Worm (Caenorhabditis elegans) whole organism, L3 larva: Measurements from ENCODE around the gene gar-1.

ENCODE experiments used
- ZK546.5 ChIP-seq: sonication (generic microtip); optimal IDR thresholded peaks from 2 replicates; lab custom pipeline; 2017; ENCODE audit warnings: missing biosample characterization, missing genetic modification characterization
- aly-2 ChIP-seq: fragments of 150-350 bp; optimal IDR thresholded peaks from 2 replicates; lab custom pipeline; 2014; ENCODE audit warnings: missing biosample characterization, missing genetic modification characterization
- ceh-16 ChIP-seq: sonication (generic microtip); optimal IDR thresholded peaks from 2 replicates; lab custom pipeline; 2017; ENCODE audit warnings: missing biosample characterization, missing genetic modification characterization
- ceh-28 ChIP-seq: fragments of 150-350 bp; optimal IDR thresholded peaks from 2 replicates; lab custom pipeline; 2014; ENCODE audit warnings: missing biosample characterization, missing genetic modification reagents, missing genetic modification characterization
- ceh-82 ChIP-seq: fragments of 150-350 bp; optimal IDR thresholded peaks from 2 replicates; lab custom pipeline; 2014; ENCODE audit warnings: missing biosample characterization, missing genetic modification characterization
- ceh-9 ChIP-seq: sonication (generic microtip); optimal IDR thresholded peaks from 2 replicates; lab custom pipeline; 2018; ENCODE audit warnings: missing biosample characterization, missing genetic modification characterization
- daf-12 ChIP-seq: fragments of 150-350 bp; optimal IDR thresholded peaks from 2 replicates; lab custom pipeline; 2014; ENCODE audit warnings: missing biosample characterization, missing genetic modification reagents, missing genetic modification characterization
- egl-27 ChIP-seq: sonication (generic microtip); optimal IDR thresholded peaks from 4 replicates; lab custom pipeline; 2017; ENCODE audit warnings: missing biosample characterization, missing genetic modification reagents, missing genetic modification characterization
- egl-5 ChIP-seq: fragments of 150-350 bp; optimal IDR thresholded peaks from 2 replicates; lab custom pipeline; 2017; ENCODE audit warnings: missing biosample characterization, missing genetic modification reagents, missing genetic modification characterization, inconsistent platforms
- elt-1 ChIP-seq: fragments of 150-350 bp; optimal IDR thresholded peaks from 2 replicates; lab custom pipeline; 2014; ENCODE audit warnings: missing biosample characterization, missing genetic modification characterization
- elt-2 ChIP-seq: sonication (generic microtip); optimal IDR thresholded peaks from 2 replicates; lab custom pipeline; 2016; ENCODE audit warnings: missing genetic modification reagents, mild to moderate bottlenecking, missing genetic modification characterization, missing compliant biosample characterization
- elt-3 ChIP-seq, 3 experiments: fragments of 150-350 bp in 1 of 3; sonication (generic microtip) in 2 of 3; optimal IDR thresholded peaks; 2 replicates in 2 of 3; 4 replicates in 1 of 3; lab custom pipeline; 2014 to 2017; ENCODE audit warnings: missing biosample characterization in 3 of 3, missing genetic modification characterization in 3 of 3
- eor-1 ChIP-seq, 2 experiments: fragments of 150-350 bp; optimal IDR thresholded peaks; 2 replicates each; lab custom pipeline; 2014 to 2018; ENCODE audit warnings: missing biosample characterization in 2 of 2, missing genetic modification characterization in 2 of 2
- fkh-2 ChIP-seq: fragments of 150-350 bp; optimal IDR thresholded peaks from 2 replicates; lab custom pipeline; 2014; ENCODE audit warnings: missing biosample characterization, missing genetic modification reagents, missing genetic modification characterization
- hmg-11 ChIP-seq: sonication (generic microtip); optimal IDR thresholded peaks from 2 replicates; lab custom pipeline; 2016; ENCODE audit warnings: missing genetic modification characterization, missing compliant biosample characterization
- jun-1 ChIP-seq: fragments of 150-350 bp; optimal IDR thresholded peaks from 2 replicates; lab custom pipeline; 2014; ENCODE audit warnings: missing biosample characterization, missing genetic modification reagents, missing genetic modification characterization
- lin-15B ChIP-seq: fragments of 150-350 bp; optimal IDR thresholded peaks from 2 replicates; lab custom pipeline; 2014; ENCODE audit warnings: missing biosample characterization, missing genetic modification characterization
- lsy-12 ChIP-seq: sonication (generic microtip); optimal IDR thresholded peaks from 2 replicates; lab custom pipeline; 2016; ENCODE audit warnings: mild to moderate bottlenecking, missing genetic modification characterization, missing compliant biosample characterization
- mdl-1 ChIP-seq: fragments of 150-350 bp; optimal IDR thresholded peaks from 2 replicates; lab custom pipeline; 2014; ENCODE audit warnings: missing biosample characterization, missing genetic modification characterization
- mml-1 ChIP-seq: fragments of 150-350 bp; sonication (generic microtip); optimal IDR thresholded peaks from 3 replicates; lab custom pipeline; 2014; ENCODE audit warnings: missing biosample characterization, missing genetic modification characterization
- nfya-1 ChIP-seq: sonication (generic microtip); optimal IDR thresholded peaks from 2 replicates; lab custom pipeline; 2017; ENCODE audit warnings: missing genetic modification characterization, mild to moderate bottlenecking, missing compliant biosample characterization, antibody characterized with exemption, moderate library complexity; ENCODE audit not compliant: insufficient read depth
- nhr-11 ChIP-seq: fragments of 150-350 bp; optimal IDR thresholded peaks from 2 replicates; lab custom pipeline; 2014; ENCODE audit warnings: missing biosample characterization, missing genetic modification characterization
- nhr-12 ChIP-seq: fragments of 150-350 bp; optimal IDR thresholded peaks from 2 replicates; lab custom pipeline; 2014; ENCODE audit warnings: missing biosample characterization, missing genetic modification characterization
- nhr-23 ChIP-seq: fragments of 150-350 bp; optimal IDR thresholded peaks from 2 replicates; lab custom pipeline; 2014; ENCODE audit warnings: missing biosample characterization, missing genetic modification reagents, missing genetic modification characterization
- nhr-237 ChIP-seq: fragments of 150-350 bp; optimal IDR thresholded peaks from 2 replicates; lab custom pipeline; 2014; ENCODE audit warnings: missing biosample characterization, missing genetic modification characterization
- nhr-25 ChIP-seq: sonication (generic microtip); optimal IDR thresholded peaks from 2 replicates; lab custom pipeline; 2017; ENCODE audit warnings: missing biosample characterization, missing genetic modification characterization
- nhr-28 ChIP-seq: fragments of 150-350 bp; optimal IDR thresholded peaks from 2 replicates; lab custom pipeline; 2014; ENCODE audit warnings: missing biosample characterization, missing genetic modification characterization
- nhr-43 ChIP-seq: sonication (generic microtip); optimal IDR thresholded peaks from 2 replicates; lab custom pipeline; 2016; ENCODE audit warnings: mild to moderate bottlenecking, missing genetic modification characterization, missing compliant biosample characterization; ENCODE audit not compliant: poor library complexity, severe bottlenecking
- pha-4 ChIP-seq: fragments of 150-350 bp; optimal IDR thresholded peaks from 2 replicates; lab custom pipeline; 2014; ENCODE audit warnings: missing biosample characterization, missing genetic modification reagents, missing genetic modification characterization
- pqm-1 ChIP-seq: fragments of 150-350 bp; optimal IDR thresholded peaks from 2 replicates; lab custom pipeline; 2017; ENCODE audit warnings: missing biosample characterization, missing genetic modification characterization, inconsistent platforms
- sea-2 ChIP-seq: fragments of 150-350 bp; sonication (generic microtip); optimal IDR thresholded peaks from 4 replicates; lab custom pipeline; 2014; ENCODE audit warnings: missing biosample characterization, missing genetic modification reagents, missing genetic modification characterization
- skn-1 ChIP-seq: fragments of 150-350 bp; optimal IDR thresholded peaks from 2 replicates; lab custom pipeline; 2014; ENCODE audit warnings: missing biosample characterization, missing genetic modification characterization
- zag-1 ChIP-seq: fragments of 150-350 bp; optimal IDR thresholded peaks from 2 replicates; lab custom pipeline; 2014; ENCODE audit warnings: missing biosample characterization, missing genetic modification characterization
- ztf-11 ChIP-seq: fragments of 150-350 bp; optimal IDR thresholded peaks from 2 replicates; lab custom pipeline; 2014; ENCODE audit warnings: missing biosample characterization, missing genetic modification characterization

The gar-1 gene

DNA sequence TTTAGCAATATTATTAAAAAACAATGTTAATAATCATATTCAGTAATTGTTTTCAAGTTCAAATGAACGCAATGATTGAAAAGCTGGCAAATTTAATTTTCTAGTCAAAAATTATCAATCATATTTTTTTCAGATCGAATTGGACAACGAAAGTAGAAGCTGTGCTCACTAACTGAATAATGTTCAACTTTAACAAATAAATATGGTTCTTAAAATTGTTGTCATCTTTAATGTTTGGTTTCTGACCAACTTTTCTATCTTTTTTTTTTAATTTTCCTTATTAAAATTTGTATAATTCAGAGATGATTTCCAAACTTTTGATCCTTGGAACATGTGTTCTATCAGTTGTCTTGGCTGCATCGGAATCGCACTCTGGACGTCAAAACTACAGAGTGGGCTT lies 27.3 kb upstream of the gar-1 start, which contains the start of gene ttr-35:
Gene ttr-35, plus strand, starts transcription at position 301 of the 400 bp plus-strand sequence.
- TF ChIP-seq daf-12 = no peak
- TF ChIP-seq nhr-12 (tag; lab: Kevin White, UChicago) = no peak
- TF ChIP-seq nhr-25 = no peak
- TF ChIP-seq hmg-11 (tag; lab: Kevin White, UChicago) = no peak
- TF ChIP-seq zag-1 (tag; lab: Kevin White, UChicago) = no peak
- TF ChIP-seq sea-2 (GFP tag; lab: Kevin White, UChicago) = no peak
- TF ChIP-seq ceh-9 (tag; lab: Kevin White, UChicago) = no peak
- no peak for TF ChIP-seq mml-1 (tag; lab: Kevin White, UChicago)
- no peak for TF ChIP-seq ceh-16 (tag; lab: Kevin White, UChicago)
- no peak for TF ChIP-seq mdl-1 (tag; lab: Kevin White, UChicago)
- no peak for TF ChIP-seq ztf-11 (tag; lab: Kevin White, UChicago)
- TF ChIP-seq nhr-11 (tag; lab: Kevin White, UChicago) = no peak

DNA sequence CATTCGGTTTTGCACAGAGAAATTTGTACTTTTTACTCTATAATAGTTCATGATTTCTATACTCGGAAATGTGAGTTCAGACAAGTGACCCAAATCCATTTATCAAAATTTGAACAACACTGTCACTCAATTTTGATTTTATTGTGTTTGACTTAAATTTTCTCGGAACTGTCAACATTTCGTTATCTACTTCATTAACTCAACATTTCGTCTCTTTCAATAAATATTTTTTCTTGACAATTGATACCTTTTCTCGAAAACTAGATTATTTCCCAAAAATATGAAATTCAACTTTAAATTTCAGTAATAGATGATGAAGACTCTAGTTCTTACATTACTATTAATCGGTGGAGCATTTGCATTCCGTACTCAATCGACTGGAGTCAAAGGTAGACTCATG lies 25.9 kb upstream of the gar-1 start, which contains the start of gene ttr-36:
Gene ttr-36, plus strand, starts transcription at position 301 of the 400 bp plus-strand sequence.
- TF ChIP-seq nhr-28 (no peak), sea-2 (GFP tag; lab: Kevin White, UChicago) (no peak), ceh-9 (tag; lab: Kevin White, UChicago) (no peak), ZK546.5 (tag; lab: Kevin White, UChicago) (no peak), egl-5 (tag; lab: Kevin White, UChicago) (no peak), nhr-23 (no peak), elt-1 (no peak), ceh-16 (tag; lab: Kevin White, UChicago) (no peak), nhr-237 (tag; lab: Kevin White, UChicago) (no peak), lin-15B (no peak), elt-2 (tag; lab: Kevin White, UChicago) (no peak), eor-1 (tag; optimal IDR thresholded peaks at IDR 0.05; lab: Kevin White, UChicago) (no peak), nhr-43 (tag; lab: Kevin White, UChicago) (no peak), ceh-28 (tag; lab: Kevin White, UChicago) (no peak)

DNA sequence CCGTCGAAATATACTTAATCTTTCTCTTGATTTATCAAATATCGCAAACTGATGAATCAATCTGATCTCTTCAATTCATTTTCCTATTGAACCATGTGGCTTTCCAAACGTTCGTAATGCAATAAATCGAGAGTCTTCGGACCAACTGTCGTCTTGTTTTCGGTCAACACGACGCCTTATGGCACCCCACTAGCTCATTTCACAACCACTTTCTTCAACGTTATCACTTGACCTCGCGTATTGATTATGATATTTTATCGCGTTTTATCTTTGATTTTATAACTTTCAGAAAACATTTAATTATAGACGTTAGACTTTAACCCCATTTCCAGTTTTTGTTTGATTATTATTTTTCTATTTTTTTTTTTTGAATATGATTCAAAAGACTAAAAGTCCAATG lies 25.1 kb upstream of the gar-1 start:
- no peak for TF ChIP-seq lsy-12 (tag; lab: Kevin White, UChicago)
- peak; percentile 27 for TF ChIP-seq pqm-1 (tag; lab: Kevin White, UChicago)
- peak; percentile 49 for TF ChIP-seq egl-5 (tag; lab: Kevin White, UChicago)
- TF ChIP-seq elt-2 (tag; lab: Kevin White, UChicago) = peak; percentile 59
- no peak for TF ChIP-seq eor-1 (tag; optimal IDR thresholded peaks at IDR 0.05; lab: Kevin White, UChicago)

DNA sequence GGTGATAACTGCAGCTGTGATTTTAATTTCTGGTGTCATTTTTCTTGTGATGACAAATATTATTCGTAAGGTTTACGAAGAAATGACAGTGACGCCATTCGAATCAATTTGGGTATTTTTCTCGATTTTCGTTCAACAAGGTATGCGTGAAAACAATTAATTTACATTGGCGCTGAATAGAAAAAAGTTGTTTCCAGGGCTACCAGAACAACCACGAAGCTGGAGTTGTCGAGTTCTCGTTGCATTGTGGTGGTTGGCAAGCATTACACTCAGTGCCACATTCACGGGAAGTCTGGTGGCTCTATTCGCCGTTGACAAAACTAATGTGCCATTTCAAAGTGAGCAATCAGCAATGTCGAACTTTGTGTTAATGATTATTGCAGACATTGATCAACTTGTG lies 23.1 kb upstream of the gar-1 start:
- TF ChIP-seq egl-27 (tag; lab: Kevin White, UChicago) (no peak), egl-5 (tag; lab: Kevin White, UChicago) (peak; percentile 29)

DNA sequence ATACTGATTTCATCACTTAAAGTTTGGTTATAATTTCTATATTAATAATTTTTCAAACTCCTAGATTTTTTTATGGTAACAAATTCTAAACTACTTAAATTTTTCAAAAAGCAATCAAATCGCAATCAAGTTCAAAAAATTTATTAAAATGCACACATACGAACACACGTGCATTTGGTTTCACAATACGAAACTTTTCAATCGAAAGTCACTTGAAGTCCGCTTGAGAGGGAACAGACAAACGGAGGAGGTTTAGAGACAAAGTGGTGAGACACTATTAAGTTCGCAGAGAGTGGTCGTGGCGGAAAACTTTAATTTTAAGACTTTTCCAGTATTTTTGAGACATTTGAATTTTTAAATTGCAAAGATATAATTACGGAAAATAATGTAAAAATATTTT lies 21.0 kb upstream of the gar-1 start, which contains the start of gene glr-8:
Gene glr-8, plus strand, starts transcription at position 319 of the 400 bp plus-strand sequence.
- no peak for TF ChIP-seq pha-4 (tag; lab: Kevin White, UChicago)
- no peak for TF ChIP-seq mdl-1 (tag; lab: Kevin White, UChicago)

DNA sequence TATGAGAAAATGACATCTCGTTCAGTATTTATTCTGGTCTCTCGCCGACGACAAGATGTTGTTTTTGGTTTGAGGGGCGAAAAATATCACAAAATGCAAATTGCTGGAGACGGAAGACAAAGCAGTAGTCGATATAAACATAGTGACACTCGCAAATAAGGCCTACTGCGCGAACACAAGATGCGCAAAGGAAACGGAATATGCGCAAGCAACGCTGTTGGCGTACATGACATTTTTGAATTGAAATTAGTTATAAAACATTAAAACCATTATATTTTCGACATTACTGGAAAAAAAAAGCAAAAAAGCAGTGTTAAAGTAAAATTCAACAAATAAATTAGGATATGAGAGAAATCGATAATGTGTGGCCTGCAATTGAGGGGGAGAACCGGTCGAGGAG lies 20.3 kb upstream of the gar-1 start, which contains the start of gene cdf-1:
Gene cdf-1, minus strand, starts transcription at position 136 of the 400 bp plus-strand sequence.
- no peak for TF ChIP-seq elt-3 (tag; optimal IDR thresholded peaks at IDR 0.05; lab: Kevin White, UChicago)
- TF ChIP-seq lin-15B = peak; percentile 16
- TF ChIP-seq nhr-23 = peak; percentile 45
- peak; percentile 23 for TF ChIP-seq nfya-1 (tag; lab: Kevin White, UChicago)

DNA sequence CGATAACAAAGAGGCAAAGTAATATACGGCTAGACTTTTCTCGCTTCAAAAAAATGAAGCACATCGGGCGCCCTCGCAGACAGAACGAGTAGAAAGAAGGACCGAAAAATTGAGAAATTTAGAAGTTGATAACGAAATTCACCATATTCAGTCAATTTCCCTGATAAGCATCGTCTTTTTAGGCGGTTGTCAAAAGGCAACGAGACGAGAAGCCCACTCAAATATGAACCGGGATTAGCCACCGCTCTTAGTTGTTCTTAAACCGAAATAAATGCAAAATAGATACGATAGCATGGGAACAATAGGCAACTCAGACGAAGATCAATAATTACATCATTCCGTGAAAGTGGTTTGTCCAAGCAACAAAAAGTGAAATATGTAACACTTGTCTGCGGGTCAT lies 18.5 kb upstream of the gar-1 start:
- TF ChIP-seq pqm-1 (tag; lab: Kevin White, UChicago) (peak; percentile 4), elt-2 (tag; lab: Kevin White, UChicago) (peak; percentile 64), jun-1 (tag; lab: Kevin White, UChicago) (no peak), mml-1 (tag; lab: Kevin White, UChicago) (no peak), fkh-2 (tag; lab: Kevin White, UChicago) (no peak), ZK546.5 (tag; lab: Kevin White, UChicago) (no peak), ceh-82 (no peak), skn-1 (tag; lab: Kevin White, UChicago) (no peak), aly-2 (no peak), lin-15B (no peak), nhr-11 (tag; lab: Kevin White, UChicago) (no peak)
